Worm (Caenorhabditis elegans): ENCODE results near the gene brc-1.
A peak's percentile ranks its signal among the peaks of the same experiment; 100 is the strongest.

brc-1 gene

ce11 chrIII:3873424-3873823, 10.7 kb upstream of the brc-1 start:
- no peak for TF ChIP-seq ref-1 (GFP tag; conservative IDR thresholded peaks at IDR 0.05)
- TF ChIP-seq ztf-29 (GFP tag; IDR thresholded peaks at IDR 0.05) = no peak
- TF ChIP-seq ztf-23 (GFP tag; IDR thresholded peaks at IDR 0.05) = no peak
- TF ChIP-seq cog-1 (tag; optimal IDR thresholded peaks at IDR 0.05) = no peak

- TF ChIP-seq cog-1 (tag; optimal IDR thresholded peaks at IDR 0.05) (no peak), flt-1 (GFP tag; IDR thresholded peaks at IDR 0.05) (no peak), ref-1 (GFP tag; conservative IDR thresholded peaks at IDR 0.05) (no peak), ztf-23 (GFP tag; IDR thresholded peaks at IDR 0.05) (no peak), klf-2 (GFP tag; conservative IDR thresholded peaks at IDR 0.05) (no peak), med-1 (GFP tag; optimal IDR thresholded peaks at IDR 0.05; ENCODE audit: insufficient read depth) (no peak), tab-1 (GFP tag; IDR thresholded peaks at IDR 0.05) (no peak), T22C8.4 (GFP tag; IDR thresholded peaks at IDR 0.05) (no peak), ztf-29 (GFP tag; IDR thresholded peaks at IDR 0.05) (no peak)
Observed at ce11 chrIII:3872978-3873377, 10.2 kb upstream of the brc-1 start.

- no peak for TF ChIP-seq cog-1 (tag; optimal IDR thresholded peaks at IDR 0.05)
- TF ChIP-seq ref-1 (GFP tag; conservative IDR thresholded peaks at IDR 0.05) = no peak
- no peak for TF ChIP-seq ztf-23 (GFP tag; IDR thresholded peaks at IDR 0.05)
Observed at ce11 chrIII:3871763-3872486, 9.2 kb upstream of the brc-1 start.

- peak; percentile 48 for TF ChIP-seq flt-1 (GFP tag; IDR thresholded peaks at IDR 0.05)
- TF ChIP-seq med-1 (GFP tag; optimal IDR thresholded peaks at IDR 0.05; ENCODE audit: insufficient read depth) = no peak
Observed at ce11 chrIII:3869292-3869781, 6.6 kb upstream of the brc-1 start.

- TF ChIP-seq ztf-23 (GFP tag; IDR thresholded peaks at IDR 0.05) = no peak
- no peak for TF ChIP-seq tab-1 (GFP tag; IDR thresholded peaks at IDR 0.05)
- no peak for TF ChIP-seq med-1 (GFP tag; optimal IDR thresholded peaks at IDR 0.05; ENCODE audit: insufficient read depth)
- TF ChIP-seq ref-1 (GFP tag; conservative IDR thresholded peaks at IDR 0.05) = no peak
- no peak for TF ChIP-seq T22C8.4 (GFP tag; IDR thresholded peaks at IDR 0.05)
- TF ChIP-seq klf-2 (GFP tag; conservative IDR thresholded peaks at IDR 0.05) = no peak
- no peak for TF ChIP-seq ztf-29 (GFP tag; IDR thresholded peaks at IDR 0.05)
- TF ChIP-seq cog-1 (tag; optimal IDR thresholded peaks at IDR 0.05) = no peak
- TF ChIP-seq flt-1 (GFP tag; IDR thresholded peaks at IDR 0.05) = no peak
Observed at ce11 chrIII:3867937-3868929, 5.5 kb upstream of the brc-1 start.

- TF ChIP-seq ztf-29 (GFP tag; IDR thresholded peaks at IDR 0.05) (peak; percentile 98), tab-1 (GFP tag; IDR thresholded peaks at IDR 0.05) (peak; percentile 88; the same call in 1 of the 2 replicates), ztf-23 (GFP tag; IDR thresholded peaks at IDR 0.05) (peak; percentile 98), med-1 (GFP tag; optimal IDR thresholded peaks at IDR 0.05; ENCODE audit: insufficient read depth) (peak; percentile 69), flt-1 (GFP tag; IDR thresholded peaks at IDR 0.05) (peak; percentile 99), klf-2 (GFP tag; conservative IDR thresholded peaks at IDR 0.05) (peak; percentile 91), ref-1 (GFP tag; conservative IDR thresholded peaks at IDR 0.05) (peak; percentile 70), cog-1 (tag; optimal IDR thresholded peaks at IDR 0.05) (peak; percentile 100), T22C8.4 (GFP tag; IDR thresholded peaks at IDR 0.05) (peak; percentile 96)
Observed at ce11 chrIII:3867378-3867904, 4.7 kb upstream of the brc-1 start, which contains the start of gene rpl-3. rpl-3 (plus strand) TSS chrIII:3867854.

- TF ChIP-seq med-1 (GFP tag; optimal IDR thresholded peaks at IDR 0.05; ENCODE audit: insufficient read depth) (no peak), ztf-23 (GFP tag; IDR thresholded peaks at IDR 0.05) (no peak), ztf-29 (GFP tag; IDR thresholded peaks at IDR 0.05) (no peak), ref-1 (GFP tag; conservative IDR thresholded peaks at IDR 0.05) (no peak), tab-1 (GFP tag; IDR thresholded peaks at IDR 0.05) (no peak), T22C8.4 (GFP tag; IDR thresholded peaks at IDR 0.05) (no peak), flt-1 (GFP tag; IDR thresholded peaks at IDR 0.05) (no peak), klf-2 (GFP tag; conservative IDR thresholded peaks at IDR 0.05) (no peak), cog-1 (tag; optimal IDR thresholded peaks at IDR 0.05) (no peak)
Observed at ce11 chrIII:3863814-3864507, 1.2 kb upstream of the brc-1 start, which contains the start of gene acs-19. acs-19 (plus strand) TSS chrIII:3864489.

ce11 chrIII:3857007-3857406, 5.8 kb downstream of the brc-1 start:
- TF ChIP-seq ztf-23 (GFP tag; IDR thresholded peaks at IDR 0.05) = peak; percentile 54; the same call in 1 of the 2 replicates

- TF ChIP-seq flt-1 (GFP tag; IDR thresholded peaks at IDR 0.05) = peak; percentile 72
- 0 out of 2 replicates have a peak, but pooled peaks have one; percentile 57 for TF ChIP-seq klf-2 (GFP tag; conservative IDR thresholded peaks at IDR 0.05)
- peak; percentile 85 for TF ChIP-seq ztf-23 (GFP tag; IDR thresholded peaks at IDR 0.05)
Observed at ce11 chrIII:3854868-3855267, 7.9 kb downstream of the brc-1 start.

Measured in whole organism, midembryonic.